Fruit fly (Drosophila melanogaster) whole organism, wandering third instar larva: Measurements from ENCODE around the gene CG13252.

Source experiments
- GATAd ChIP-seq: sonication (Bioruptor generic); optimal IDR thresholded peaks from 2 replicates; lab custom pipeline; 2016; ENCODE audit warnings: missing biosample characterization, missing genetic modification characterization
- Hnf4 ChIP-seq: fragments of 200-800 bp; sonication (Bioruptor generic); optimal IDR thresholded peaks from 2 replicates; lab custom pipeline; 2016; ENCODE audit warnings: missing biosample characterization, mild to moderate bottlenecking, missing genetic modification characterization
- Rel ChIP-seq, 2 experiments: fragments of 200-800 bp; sonication (Bioruptor generic) in 1 of 2; optimal IDR thresholded peaks; 2 replicates in 1 of 2; 3 replicates in 1 of 2; lab custom pipeline; 2016 to 2019; ENCODE audit warnings: mild to moderate bottlenecking in 2 of 2, missing biosample characterization in 2 of 2, missing genetic modification characterization in 2 of 2, moderate library complexity in 1 of 2
- br ChIP-seq: fragments of 200-800 bp; sonication (Bioruptor generic); optimal IDR thresholded peaks from 2 replicates; lab custom pipeline; 2016; ENCODE audit warnings: missing biosample characterization, missing genetic modification characterization
- fru ChIP-seq: fragments of 200-800 bp; sonication (Bioruptor generic); optimal IDR thresholded peaks from 3 replicates; lab custom pipeline; 2016; ENCODE audit warnings: missing biosample characterization, mild to moderate bottlenecking, missing genetic modification characterization
- h ChIP-seq: fragments of 200-800 bp; sonication (Bioruptor generic); optimal IDR thresholded peaks from 3 replicates; lab custom pipeline; 2016; ENCODE audit warnings: missing biosample characterization, mild to moderate bottlenecking, missing genetic modification characterization
- jim ChIP-seq: fragments of 175-275, 200-325 bp; sonication (Bioruptor generic); optimal IDR thresholded peaks from 2 replicates; lab custom pipeline; 2016; ENCODE audit warnings: missing biosample characterization, mild to moderate bottlenecking, missing genetic modification characterization
- pan ChIP-seq: fragments of >200 bp; optimal IDR thresholded peaks from 2 replicates; lab custom pipeline; 2017
- psq ChIP-seq: fragments of 200-800 bp; sonication (Bioruptor generic); optimal IDR thresholded peaks from 3 replicates; lab custom pipeline; 2017; ENCODE audit warnings: missing biosample characterization, mild to moderate bottlenecking, missing genetic modification characterization, moderate library complexity
- rgr ChIP-seq: fragments of 200-800 bp; sonication (Bioruptor generic); optimal IDR thresholded peaks from 3 replicates; lab custom pipeline; 2016; ENCODE audit warnings: missing biosample characterization, mild to moderate bottlenecking, missing genetic modification characterization
- sage ChIP-seq: fragments of 200-800 bp; sonication (Bioruptor generic); optimal IDR thresholded peaks from 2 replicates; lab custom pipeline; 2016; ENCODE audit warnings: missing biosample characterization, mild to moderate bottlenecking, missing genetic modification characterization
- usp ChIP-seq: fragments of >200 bp; optimal IDR thresholded peaks from 2 replicates; lab custom pipeline; 2017; ENCODE audit warnings: missing biosample characterization, missing genetic modification characterization

- TF ChIP-seq sage (GFP tag; lab: Kevin White, UChicago) (no peak), GATAd (no peak), psq (GFP tag; lab: Kevin White, UChicago) (no peak), jim (no peak), br (no peak), usp (GFP tag; lab: Kevin White, UChicago) (no peak), h (GFP tag; lab: Kevin White, UChicago) (no peak), Hnf4 (GFP tag; lab: Kevin White, UChicago) (no peak), fru (GFP tag; lab: Kevin White, UChicago) (no peak), Rel (GFP tag; optimal IDR thresholded peaks at IDR 0.05; lab: Kevin White, UChicago) (no peak), Rel (tag; optimal IDR thresholded peaks at IDR 0.05; lab: Kevin White, UChicago) (no peak), pan (lab: Kevin White, UChicago) (no peak), rgr (GFP tag; lab: Kevin White, UChicago) (no peak)
These were observed 11.3 kb upstream of the CG13252 start, which contains the start of gene cmpy for dm6 chr3L:20719100-20719499.
